Fruit fly (Drosophila melanogaster) whole organism, embryonic: ENCODE data around the gene CG12818.

Source experiments
- CG10267 ChIP-seq: fragments of 200-800 bp; sonication (Bioruptor generic); optimal IDR thresholded peaks from 2 replicates; lab custom pipeline; 2018; ENCODE audit warnings: missing biosample characterization, mild to moderate bottlenecking, missing genetic modification characterization, moderate library complexity
- CG10654 ChIP-seq: fragments of 200-800 bp; sonication (Bioruptor generic); optimal IDR thresholded peaks from 2 replicates; lab custom pipeline; 2016; ENCODE audit warnings: missing biosample characterization, missing genetic modification characterization
- CG10979 ChIP-seq: fragments of 200-800 bp; sonication (Bioruptor generic); optimal IDR thresholded peaks from 2 replicates; lab custom pipeline; 2018; ENCODE audit warnings: missing biosample characterization, mild to moderate bottlenecking, missing genetic modification characterization, moderate library complexity
- CG11504 ChIP-seq: fragments of 200-800 bp; sonication (Bioruptor generic); optimal IDR thresholded peaks from 3 replicates; lab custom pipeline; 2019; ENCODE audit warnings: missing biosample characterization, mild to moderate bottlenecking, missing genetic modification characterization, moderate library complexity
- CG12236 ChIP-seq: fragments of 200-800 bp; sonication (Bioruptor generic); optimal IDR thresholded peaks from 2 replicates; lab custom pipeline; 2016; ENCODE audit warnings: missing biosample characterization, missing genetic modification characterization
- CG12391 ChIP-seq: fragments of 200-800 bp; sonication (Bioruptor generic); optimal IDR thresholded peaks from 3 replicates; lab custom pipeline; 2018; ENCODE audit warnings: missing biosample characterization, mild to moderate bottlenecking, missing genetic modification characterization, moderate library complexity
- CG14667 ChIP-seq: fragments of 200-800 bp; sonication (Bioruptor generic); IDR thresholded peaks from 2 replicates; pipeline ENCODE4 v1.3.6; 2022; ENCODE audit warnings: missing biosample characterization, missing genetic modification characterization
- CG14710 ChIP-seq: fragments of 200-800 bp; sonication (Bioruptor generic); optimal IDR thresholded peaks from 3 replicates; lab custom pipeline; 2019; ENCODE audit warnings: missing biosample characterization, mild to moderate bottlenecking, missing genetic modification characterization, moderate library complexity
- CG15696 ChIP-seq: fragments of 200-800 bp; sonication (Bioruptor generic); optimal IDR thresholded peaks from 2 replicates; lab custom pipeline; 2019; ENCODE audit warnings: missing biosample characterization, mild to moderate bottlenecking, missing genetic modification characterization, moderate library complexity
- CG34422 ChIP-seq: fragments of 200-800 bp; sonication (Bioruptor generic); IDR thresholded peaks from 3 replicates; pipeline ENCODE4 v1.3.6; 2022; ENCODE audit warnings: missing biosample characterization, missing genetic modification characterization
- CG43689 ChIP-seq: fragments of 200-800 bp; sonication (Bioruptor generic); IDR thresholded peaks from 2 replicates; pipeline ENCODE4 v1.3.6; 2022; ENCODE audit warnings: missing biosample characterization, missing genetic modification characterization
- CG6689 ChIP-seq: fragments of 200-800 bp; sonication (Bioruptor generic); IDR thresholded peaks from 2 replicates; pipeline ENCODE4 v1.3.6; 2022; ENCODE audit warnings: missing biosample characterization, missing genetic modification characterization
- CG7556 ChIP-seq: fragments of 200-800 bp; sonication (Bioruptor generic); optimal IDR thresholded peaks from 2 replicates; lab custom pipeline; 2017; ENCODE audit warnings: missing biosample characterization, mild to moderate bottlenecking, missing genetic modification characterization
- CG8089 ChIP-seq: fragments of 200-800 bp; sonication (Bioruptor generic); optimal IDR thresholded peaks from 3 replicates; lab custom pipeline; 2016; ENCODE audit warnings: missing biosample characterization, missing genetic modification characterization
- D19A ChIP-seq: fragments of 200-800 bp; optimal IDR thresholded peaks from 3 replicates; lab custom pipeline; 2019; ENCODE audit warnings: missing biosample characterization, mild to moderate bottlenecking, missing genetic modification characterization, moderate library complexity
- Dref ChIP-seq: fragments of 200-800 bp; sonication (Bioruptor generic); IDR thresholded peaks from 2 replicates; pipeline ENCODE4 v1.3.6; 2022; ENCODE audit warnings: missing biosample characterization, missing genetic modification characterization
- Ets97D ChIP-seq: fragments of 200-800 bp; sonication (Bioruptor generic); optimal IDR thresholded peaks from 3 replicates; lab custom pipeline; 2016; ENCODE audit warnings: missing biosample characterization, missing genetic modification characterization
- Hr51 ChIP-seq, 2 experiments: fragments of 200-800 bp; sonication (Bioruptor generic); optimal IDR thresholded peaks; 2 replicates in 1 of 2; 3 replicates in 1 of 2; lab custom pipeline; 2016 to 2018; ENCODE audit warnings: missing biosample characterization in 2 of 2, missing genetic modification characterization in 2 of 2, mild to moderate bottlenecking in 1 of 2, moderate library complexity in 1 of 2
- MESR4 ChIP-seq: fragments of 200-800 bp; sonication (Bioruptor generic); optimal IDR thresholded peaks from 2 replicates; lab custom pipeline; 2018; ENCODE audit warnings: missing biosample characterization, mild to moderate bottlenecking, missing genetic modification characterization, moderate library complexity
- Med ChIP-seq: fragments of 200-800 bp; sonication (Bioruptor generic); peaks from one replicate; lab custom pipeline; 2016; ENCODE audit warnings: missing biosample characterization, missing genetic modification characterization, mild to moderate bottlenecking, inconsistent platforms, moderate library complexity
- Meics ChIP-seq: fragments of 200-800 bp; sonication (Bioruptor generic); optimal IDR thresholded peaks from 2 replicates; lab custom pipeline; 2017; ENCODE audit warnings: missing biosample characterization, mild to moderate bottlenecking, missing genetic modification characterization
- Ptx1 ChIP-seq: fragments of 200-800 bp; sonication (Bioruptor generic); IDR thresholded peaks from 2 replicates; pipeline ENCODE4 v1.3.6; 2022; ENCODE audit warnings: missing biosample characterization, missing genetic modification characterization
- Ssrp ChIP-seq: fragments of 200-800 bp; sonication (Bioruptor generic); optimal IDR thresholded peaks from 2 replicates; lab custom pipeline; 2018; ENCODE audit warnings: missing biosample characterization, mild to moderate bottlenecking, missing genetic modification characterization, moderate library complexity
- Xrp1 ChIP-seq: fragments of 200-800 bp; sonication (Bioruptor generic); IDR thresholded peaks from 2 replicates; pipeline ENCODE4 v1.3.6; 2022; ENCODE audit warnings: missing biosample characterization, missing genetic modification characterization
- ara ChIP-seq: fragments of 200-800 bp; sonication (Bioruptor generic); IDR thresholded peaks from 2 replicates; pipeline ENCODE4 v1.3.6; 2022; ENCODE audit warnings: missing biosample characterization, missing genetic modification characterization
- az2 ChIP-seq: fragments of 200-800 bp; sonication (Bioruptor generic); optimal IDR thresholded peaks from 3 replicates; lab custom pipeline; 2016; ENCODE audit warnings: missing biosample characterization, missing genetic modification characterization
- chif ChIP-seq, 2 experiments: fragments of 200-800 bp; sonication (Bioruptor generic); optimal IDR thresholded peaks; 3 replicates each; lab custom pipeline; 2016; ENCODE audit warnings: missing biosample characterization in 2 of 2, missing genetic modification characterization in 2 of 2
- corto ChIP-seq: fragments of 200-800 bp; sonication (Bioruptor generic); optimal IDR thresholded peaks from 2 replicates; lab custom pipeline; 2016; ENCODE audit warnings: missing biosample characterization, mild to moderate bottlenecking, missing genetic modification characterization, moderate library complexity
- dimm ChIP-seq: fragments of 200-800 bp; sonication (Bioruptor generic); IDR thresholded peaks from 2 replicates; pipeline ENCODE4 v1.3.6; 2022; ENCODE audit warnings: missing biosample characterization, missing genetic modification characterization
- dysf ChIP-seq: fragments of 200-800 bp; sonication (Bioruptor generic); IDR thresholded peaks from 3 replicates; pipeline ENCODE4 v1.3.6; 2022; ENCODE audit warnings: missing biosample characterization, missing genetic modification characterization
- fd96Cb ChIP-seq: fragments of 200-800 bp; sonication (Bioruptor generic); optimal IDR thresholded peaks from 2 replicates; lab custom pipeline; 2018; ENCODE audit warnings: missing biosample characterization, mild to moderate bottlenecking, missing genetic modification characterization, moderate library complexity
- hkb ChIP-seq, 2 experiments: fragments of 200-800 bp in 1 of 2; fragments of >200 bp in 1 of 2; sonication (Bioruptor generic) in 1 of 2; IDR thresholded peaks in 1 of 2; optimal IDR thresholded peaks in 1 of 2; 2 replicates each; pipeline versions ENCODE4 v1.3.6 to Lab custom; 2017 to 2022; ENCODE audit warnings: missing biosample characterization in 1 of 2, missing genetic modification characterization in 1 of 2
- insv ChIP-seq, 2 experiments: fragments of 200-800 bp; sonication (Bioruptor generic); optimal IDR thresholded peaks; 3 replicates each; lab custom pipeline; 2016 to 2018; ENCODE audit warnings: missing biosample characterization in 2 of 2, missing genetic modification characterization in 2 of 2
- maf-S ChIP-seq: fragments of 200-800 bp; sonication (Bioruptor generic); optimal IDR thresholded peaks from 2 replicates; lab custom pipeline; 2016; ENCODE audit warnings: missing biosample characterization, missing genetic modification characterization
- nmo ChIP-seq: fragments of 200-800 bp; sonication (Bioruptor generic); optimal IDR thresholded peaks from 2 replicates; lab custom pipeline; 2018; ENCODE audit warnings: missing biosample characterization, mild to moderate bottlenecking, missing genetic modification characterization, moderate library complexity
- prd ChIP-seq, 3 experiments: fragments of >200 bp in 2 of 3; fragments of 200-800 bp in 1 of 3; sonication (Bioruptor generic) in 1 of 3; optimal IDR thresholded peaks in 2 of 3; IDR thresholded peaks in 1 of 3; 2 replicates in 2 of 3; 3 replicates in 1 of 3; pipeline versions ENCODE4 v1.3.6 to Lab custom; 2017 to 2022; ENCODE audit warnings: missing biosample characterization in 1 of 3, missing genetic modification characterization in 1 of 3
- pros ChIP-seq: fragments of 200-800 bp; sonication (Bioruptor generic); optimal IDR thresholded peaks from 3 replicates; lab custom pipeline; 2019; ENCODE audit warnings: missing biosample characterization, mild to moderate bottlenecking, missing genetic modification characterization, moderate library complexity
- row ChIP-seq: fragments of 200-800 bp; sonication (Bioruptor generic); IDR thresholded peaks from 3 replicates; pipeline ENCODE4 v1.3.6; 2022; ENCODE audit warnings: missing biosample characterization, missing genetic modification characterization
- shn ChIP-seq: fragments of 200-800 bp; sonication (Bioruptor generic); optimal IDR thresholded peaks from 3 replicates; lab custom pipeline; 2016; ENCODE audit warnings: missing biosample characterization, missing genetic modification characterization
- tgo ChIP-seq: fragments of 200-800 bp; sonication (Bioruptor generic); IDR thresholded peaks from 3 replicates; pipeline ENCODE4 v1.3.6; 2022; ENCODE audit warnings: missing biosample characterization, missing genetic modification characterization
- tin ChIP-seq: fragments of 200-800 bp; sonication (Bioruptor generic); optimal IDR thresholded peaks from 3 replicates; lab custom pipeline; 2016; ENCODE audit warnings: missing biosample characterization, missing genetic modification characterization
- zen ChIP-seq: fragments of 200-800 bp; sonication (Bioruptor generic); optimal IDR thresholded peaks from 3 replicates; lab custom pipeline; 2018; ENCODE audit warnings: missing biosample characterization, mild to moderate bottlenecking, missing genetic modification characterization, moderate library complexity
- zf30C ChIP-seq: fragments of 200-800 bp; sonication (Bioruptor generic); optimal IDR thresholded peaks from 3 replicates; lab custom pipeline; 2018; ENCODE audit warnings: missing biosample characterization, mild to moderate bottlenecking, missing genetic modification characterization

The CG12818 gene

dm6 chr3R:10370495-10370894 lies 39.1 kb downstream of the CG12818 start (continued):
- TF ChIP-seq CG15696 (tag; lab: Kevin White, UChicago) (peak; percentile 29), corto (no peak), shn (GFP tag; lab: Kevin White, UChicago) (no peak), tgo (GFP tag; lab: Robert Waterston, UW) (peak; percentile 25; the same call in 1 of the 3 replicates), Ets97D (GFP tag; lab: Kevin White, UChicago) (no peak), maf-S (GFP tag; lab: Kevin White, UChicago) (no peak), CG11504 (peak; percentile 49), CG7556 (GFP tag; lab: Kevin White, UChicago) (peak; percentile 6), az2 (GFP tag; lab: Kevin White, UChicago) (peak; percentile 28), pros (GFP tag; lab: Kevin White, UChicago) (peak; percentile 29), CG10654 (no peak), zen (peak; percentile 78), CG6689 (GFP tag; lab: Robert Waterston, UW) (peak; percentile 32; the same call in 1 of the 2 replicates), insv (GFP tag; optimal IDR thresholded peaks at IDR 0.05; lab: Kevin White, UChicago) (no peak), CG43689 (GFP tag; lab: Robert Waterston, UW) (no peak), CG34422 (GFP tag; lab: Robert Waterston, UW) (peak; percentile 33; the same call in 1 of the 3 replicates), Ssrp (tag; lab: Kevin White, UChicago) (peak; percentile 31), CG14710 (tag; lab: Kevin White, UChicago) (peak; percentile 45), CG12391 (peak; percentile 35), Med (GFP tag; lab: Kevin White, UChicago) (peak; percentile 59), MESR4 (GFP tag; lab: Kevin White, UChicago) (no peak), dimm (no peak), prd (optimal IDR thresholded peaks at IDR 0.05; lab: Kevin White, UChicago) (no peak), prd (GFP tag; IDR thresholded peaks at IDR 0.05; lab: Robert Waterston, UW) (peak; percentile 80; the same call in 2 of the 3 replicates), D19A (peak; percentile 26), fd96Cb (tag; lab: Kevin White, UChicago) (peak; percentile 29), chif (GFP tag; optimal IDR thresholded peaks at IDR 0.05; lab: Kevin White, UChicago) (peak in 1 of 2 experiments; percentile 19), CG10267 (tag; lab: Kevin White, UChicago) (peak; percentile 43), zf30C (GFP tag; lab: Kevin White, UChicago) (peak; percentile 13), CG14667 (GFP tag; lab: Robert Waterston, UW) (0 out of 2 replicates have a peak, but pooled peaks have one; percentile 27), ara (GFP tag; lab: Robert Waterston, UW) (peak; percentile 59), Meics (GFP tag; lab: Kevin White, UChicago) (no peak), Hr51 (GFP tag; optimal IDR thresholded peaks at IDR 0.05; lab: Kevin White, UChicago) (no peak), row (GFP tag; lab: Robert Waterston, UW) (peak; percentile 49; the same call in 2 of the 3 replicates), CG10979 (tag; lab: Kevin White, UChicago) (peak; percentile 66), Xrp1 (GFP tag; lab: Robert Waterston, UW) (peak; percentile 63), hkb (optimal IDR thresholded peaks at IDR 0.05; lab: Kevin White, UChicago) (no peak), hkb (GFP tag; IDR thresholded peaks at IDR 0.05; lab: Robert Waterston, UW) (0 out of 2 replicates have a peak, but pooled peaks have one; percentile 22), CG8089 (no peak), Dref (no peak), nmo (peak; percentile 43), Ptx1 (peak; percentile 20; the same call in 1 of the 2 replicates), tin (GFP tag; lab: Kevin White, UChicago) (peak; percentile 42), CG12236 (no peak), dysf (GFP tag; lab: Robert Waterston, UW) (peak; percentile 23; the same call in 1 of the 3 replicates)
